Worm (Caenorhabditis elegans): Measurements from ENCODE around the gene ttr-9.
A peak's percentile ranks its signal among the peaks of the same experiment; 100 is the strongest.

Gene ttr-9

DNA sequence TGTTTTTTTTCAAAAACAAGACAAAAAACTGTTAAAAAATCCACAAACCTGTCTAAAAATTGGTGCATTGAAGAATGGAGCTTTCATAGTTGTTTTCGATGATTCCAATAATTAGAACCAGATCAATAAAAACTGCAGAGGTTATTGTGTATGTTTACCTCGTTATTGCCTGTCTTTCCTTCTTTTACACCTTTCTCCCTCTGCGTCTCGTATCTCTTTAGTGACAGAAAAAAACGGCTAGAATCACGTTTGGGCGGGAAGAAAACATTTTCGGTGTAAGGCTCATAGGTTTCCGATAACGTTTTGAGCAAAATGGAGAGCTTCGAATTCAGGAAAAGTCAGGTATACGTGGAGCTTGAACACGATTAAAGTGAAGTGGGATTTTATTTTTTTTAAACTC lies 2.5 kb upstream of the ttr-9 start, which contains the start of gene ethe-1 (continued):
- TF ChIP-seq mxl-2 (GFP tag; conservative IDR thresholded peaks at IDR 0.05) (no peak), hlh-11 (tag; optimal IDR thresholded peaks at IDR 0.05) (no peak), Y5F2A.4 (GFP tag; optimal IDR thresholded peaks at IDR 0.05) (no peak), tag-97 (GFP tag; IDR thresholded peaks at IDR 0.05) (no peak), zip-2 (tag; optimal IDR thresholded peaks at IDR 0.05) (no peak), set-16 (GFP tag; IDR thresholded peaks at IDR 0.05) (no peak), fos-1 (tag; optimal IDR thresholded peaks at IDR 0.05) (no peak), lin-15B (tag; optimal IDR thresholded peaks at IDR 0.05) (no peak), sdz-12 (GFP tag; optimal IDR thresholded peaks at IDR 0.05) (no peak), hif-1 (tag; optimal IDR thresholded peaks at IDR 0.05) (peak; percentile 82 to 92), dmd-9 (GFP tag; IDR thresholded peaks at IDR 0.05) (no peak), F10B5.3 (tag; optimal IDR thresholded peaks at IDR 0.05) (no peak), nhr-111 (GFP tag; optimal IDR thresholded peaks at IDR 0.05) (no peak), ZK337.2 (GFP tag; IDR thresholded peaks at IDR 0.05) (no peak), ceh-62 (tag; optimal IDR thresholded peaks at IDR 0.05) (no peak), nhr-6 (tag; optimal IDR thresholded peaks at IDR 0.05) (peak; percentile 26), lin-38 (GFP tag; IDR thresholded peaks at IDR 0.05) (no peak), aha-1 (tag) (peak; percentile 85), dmd-8 (GFP tag; IDR thresholded peaks at IDR 0.05) (no peak), zag-1 (tag; optimal IDR thresholded peaks at IDR 0.05) (no peak), madf-9 (GFP tag; conservative IDR thresholded peaks at IDR 0.05) (no peak)

DNA sequence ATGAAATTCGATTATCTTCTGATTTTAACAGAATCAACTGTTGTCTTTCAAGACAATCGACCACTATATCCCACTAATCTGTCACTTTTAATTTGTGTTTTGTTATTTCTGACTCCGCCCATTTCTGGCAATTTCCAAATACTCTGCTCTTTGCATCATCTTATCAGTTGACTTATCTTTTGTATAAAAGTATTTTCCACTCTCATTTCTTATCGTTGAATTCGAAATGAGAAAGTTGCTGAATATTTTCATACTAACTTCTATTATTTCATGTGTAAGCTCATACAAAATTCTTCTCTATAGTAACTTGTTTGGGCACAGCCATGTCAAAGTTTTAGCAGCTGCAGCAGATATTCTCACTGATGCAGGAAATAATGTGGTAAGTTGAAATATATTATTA lies 6.1 kb downstream of the ttr-9 start, which contains the start of gene ugt-21:
Gene ugt-21, plus strand, starts transcription at position 212 of the 400 bp plus-strand sequence.
- TF ChIP-seq nhr-102 (tag; optimal IDR thresholded peaks at IDR 0.05), result no peak
- no peak for TF ChIP-seq zfp-3 (GFP tag; conservative IDR thresholded peaks at IDR 0.05)
- peak; percentile 57 for TF ChIP-seq ztf-7 (tag; optimal IDR thresholded peaks at IDR 0.05)
- TF ChIP-seq nhr-77 (tag; optimal IDR thresholded peaks at IDR 0.05), result no peak
- TF ChIP-seq madf-9 (GFP tag; conservative IDR thresholded peaks at IDR 0.05), result no peak
- peak; percentile 87 for TF ChIP-seq aha-1 (tag)

DNA sequence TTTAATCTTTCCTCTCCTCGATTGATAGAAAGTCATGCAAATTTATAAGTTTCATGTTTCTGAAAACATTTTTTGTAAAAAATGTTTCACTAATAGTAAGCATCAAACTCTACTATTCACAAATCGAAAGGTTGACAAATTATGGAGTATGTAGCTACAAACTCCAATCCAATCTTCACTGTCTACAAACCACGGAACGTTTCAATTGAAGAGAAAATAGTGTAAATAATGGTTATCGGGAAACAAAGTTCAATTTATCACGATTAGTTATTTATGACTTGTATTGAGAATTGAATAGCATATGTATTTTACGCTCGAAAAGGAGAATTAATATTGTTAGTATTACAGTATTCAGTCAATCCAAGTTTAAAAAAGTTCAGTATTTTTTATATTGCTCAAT lies 6.5 kb downstream of the ttr-9 start:
- peak; percentile 94 for TF ChIP-seq nhr-28 (tag; optimal IDR thresholded peaks at IDR 0.05)
- TF ChIP-seq daf-19 (GFP tag; conservative IDR thresholded peaks at IDR 0.05), result no peak
- TF ChIP-seq jun-1 (tag; optimal IDR thresholded peaks at IDR 0.05), result no peak
- no peak for TF ChIP-seq F44E2.7 (GFP tag; IDR thresholded peaks at IDR 0.05)

DNA sequence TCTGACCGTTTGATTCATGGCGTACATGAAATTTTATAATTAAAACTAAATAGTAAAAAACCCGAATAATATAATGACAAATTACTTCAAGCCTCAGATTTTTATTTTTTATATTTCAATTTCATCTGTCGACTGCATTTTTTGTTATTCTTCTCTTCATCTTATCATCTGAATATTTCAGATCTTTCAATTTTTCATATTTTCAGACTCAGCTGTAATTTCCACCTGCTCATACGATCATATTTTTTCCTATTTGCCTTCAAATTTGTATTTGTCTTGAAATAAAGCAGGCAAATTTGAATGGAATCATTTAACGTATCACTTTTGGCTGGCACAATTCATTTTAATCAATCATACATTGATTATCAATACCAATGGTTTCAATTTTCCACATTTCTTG lies 8.1 kb downstream of the ttr-9 start, which contains the start of gene sru-4:
Gene sru-4, plus strand, starts transcription at position 301 of the 400 bp plus-strand sequence.
- TF ChIP-seq nhr-76 (tag; optimal IDR thresholded peaks at IDR 0.05), result no peak

DNA sequence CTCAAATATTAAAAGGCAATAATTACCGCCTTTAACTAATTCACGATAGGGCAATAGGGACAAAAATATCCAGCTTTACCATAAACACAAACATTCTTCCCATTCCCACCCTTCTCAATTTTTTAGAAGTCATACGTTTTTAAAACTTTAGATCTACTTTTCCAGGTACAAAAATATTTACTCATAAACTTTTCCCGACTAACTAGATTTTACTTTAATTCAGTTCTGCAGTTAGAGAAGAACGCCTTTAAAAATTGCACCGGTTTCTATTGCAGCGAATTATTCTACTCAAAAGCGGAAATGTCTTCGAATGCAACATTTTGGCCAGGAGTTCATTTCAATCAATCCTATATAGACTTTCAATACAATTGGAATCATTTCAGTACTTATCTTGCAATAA lies 9.8 kb downstream of the ttr-9 start, which contains the start of gene sru-3:
Gene sru-3, plus strand, starts transcription at position 301 of the 400 bp plus-strand sequence.
- TF ChIP-seq nhr-10 (tag; optimal IDR thresholded peaks at IDR 0.05) (no peak), nhr-76 (tag; optimal IDR thresholded peaks at IDR 0.05) (no peak), ceh-82 (tag; optimal IDR thresholded peaks at IDR 0.05) (no peak), dmd-8 (GFP tag; IDR thresholded peaks at IDR 0.05) (no peak), daf-16 (GFP tag; optimal IDR thresholded peaks at IDR 0.05) (no peak), daf-16 (tag; optimal IDR thresholded peaks at IDR 0.05) (no peak), Y105C5A.15 (GFP tag; IDR thresholded peaks at IDR 0.05) (no peak), mxl-3 (GFP tag; optimal IDR thresholded peaks at IDR 0.05) (no peak), tra-1 (GFP tag; IDR thresholded peaks at IDR 0.05) (no peak), hif-1 (tag; optimal IDR thresholded peaks at IDR 0.05) (no peak), gei-8 (GFP tag; optimal IDR thresholded peaks at IDR 0.05) (no peak), ceh-32 (tag; optimal IDR thresholded peaks at IDR 0.05; ENCODE audit: poor library complexity) (no peak), hmg-1.1 (GFP tag; IDR thresholded peaks at IDR 0.05) (no peak), lsy-2 (tag; optimal IDR thresholded peaks at IDR 0.05) (no peak)

Data from whole organism, L4 larva.